Worm (Caenorhabditis elegans) whole organism, young adult: ENCODE measurements around the gene insc-1.

Source experiments
- B0035.1 ChIP-seq: sonication (generic microtip); optimal IDR thresholded peaks from 2 replicates; lab custom pipeline; 2016; ENCODE audit warnings: missing genetic modification characterization, mild to moderate bottlenecking, missing compliant biosample characterization, missing genotype, missing genetic modification reagents
- C06A6.2 ChIP-seq: fragments of 200-800 bp; sonication (Bioruptor generic); conservative IDR thresholded peaks from 2 replicates; pipeline ENCODE4 v1.3.6; 2022; ENCODE audit warnings: missing genetic modification characterization, missing compliant biosample characterization
- F37B4.10 ChIP-seq: fragments of 200-800 bp; sonication (Bioruptor generic); IDR thresholded peaks from 2 replicates; pipeline ENCODE4 v1.3.6; 2022; ENCODE audit warnings: missing genetic modification characterization, missing compliant biosample characterization
- F57A8.1 ChIP-seq: fragments of 200-800 bp; sonication (Bioruptor generic); optimal IDR thresholded peaks from 2 replicates; lab custom pipeline; 2018; ENCODE audit warnings: mild to moderate bottlenecking, missing genetic modification characterization, moderate library complexity, missing compliant biosample characterization
- F57C9.4 ChIP-seq: sonication (generic microtip); optimal IDR thresholded peaks from 2 replicates; lab custom pipeline; 2017; ENCODE audit warnings: mild to moderate bottlenecking, missing genetic modification characterization, missing compliant biosample characterization
- Y56A3A.18 ChIP-seq: fragments of 200-800 bp; sonication (Bioruptor generic); IDR thresholded peaks from 2 replicates; pipeline ENCODE4 v1.3.6; 2022; ENCODE audit warnings: missing genetic modification reagents, missing genetic modification characterization, missing compliant biosample characterization
- Y79H2A.3 ChIP-seq: fragments of 200-800 bp; sonication (Bioruptor generic); conservative IDR thresholded peaks from 2 replicates; pipeline ENCODE4 v1.3.6; 2022; ENCODE audit warnings: missing genetic modification reagents, missing genetic modification characterization, missing compliant biosample characterization
- ama-1 ChIP-seq, 3 experiments: fragments of 150-350 bp in 1 of 3; sonication (generic microtip) in 2 of 3; optimal IDR thresholded peaks; 2 replicates each; lab custom pipeline; 2014 to 2018; ENCODE audit warnings: missing biosample characterization in 2 of 3, missing genetic modification characterization in 2 of 3, missing genetic modification reagents in 2 of 3
- aptf-2 ChIP-seq: fragments of 200-800 bp; sonication (Bioruptor generic); conservative IDR thresholded peaks from 2 replicates; pipeline ENCODE4 v1.3.6; 2022; ENCODE audit warnings: missing genetic modification reagents, missing genetic modification characterization, missing compliant biosample characterization
- aptf-3 ChIP-seq: fragments of 200-800 bp; sonication (Bioruptor generic); IDR thresholded peaks from 2 replicates; pipeline ENCODE4 v1.3.6; 2022; ENCODE audit warnings: missing genetic modification characterization, missing compliant biosample characterization
- atf-7 ChIP-seq: sonication (generic microtip); optimal IDR thresholded peaks from 2 replicates; lab custom pipeline; 2017; ENCODE audit warnings: mild to moderate bottlenecking, missing genetic modification characterization, missing compliant biosample characterization
- attf-3 ChIP-seq: fragments of 200-800 bp; sonication (Bioruptor generic); conservative IDR thresholded peaks from 2 replicates; pipeline ENCODE4 v1.3.6; 2022; ENCODE audit warnings: missing genetic modification reagents, missing genetic modification characterization, missing compliant biosample characterization
- attf-5 ChIP-seq: fragments of 200-800 bp; sonication (Bioruptor generic); optimal IDR thresholded peaks from 2 replicates; lab custom pipeline; 2018; ENCODE audit warnings: mild to moderate bottlenecking, missing genetic modification characterization, missing compliant biosample characterization
- attf-6 ChIP-seq: fragments of 200-800 bp; sonication (Bioruptor generic); IDR thresholded peaks from 2 replicates; pipeline ENCODE4 v1.3.6; 2022; ENCODE audit warnings: missing genetic modification reagents, missing genetic modification characterization, missing compliant biosample characterization
- ceh-40 ChIP-seq: fragments of 200-800 bp; sonication (Bioruptor generic); IDR thresholded peaks from 2 replicates; pipeline ENCODE4 v1.3.6; 2022; ENCODE audit warnings: missing genetic modification characterization, missing compliant biosample characterization
- dpff-1 ChIP-seq: sonication (generic microtip); optimal IDR thresholded peaks from 2 replicates; lab custom pipeline; 2017; ENCODE audit warnings: mild to moderate bottlenecking, missing genetic modification characterization, missing compliant biosample characterization
- dpl-1 ChIP-seq: fragments of 150-350 bp; optimal IDR thresholded peaks from 2 replicates; lab custom pipeline; 2014; ENCODE audit warnings: missing biosample characterization, missing genetic modification reagents, missing genetic modification characterization
- ets-4 ChIP-seq: fragments of 200-800 bp; sonication (Bioruptor generic); optimal IDR thresholded peaks from 2 replicates; lab custom pipeline; 2018; ENCODE audit warnings: mild to moderate bottlenecking, missing genetic modification characterization, missing compliant biosample characterization
- fkh-3 ChIP-seq: sonication (generic microtip); optimal IDR thresholded peaks from 2 replicates; lab custom pipeline; 2016; ENCODE audit warnings: mild to moderate bottlenecking, missing genetic modification characterization, missing compliant biosample characterization
- lin-26 ChIP-seq: fragments of 200-800 bp; sonication (Bioruptor generic); IDR thresholded peaks from 2 replicates; pipeline ENCODE4 v1.3.6; 2022; ENCODE audit warnings: missing genetic modification reagents, missing genetic modification characterization, missing compliant biosample characterization
- lin-35 ChIP-seq, 3 experiments: fragments of 150-350 bp in 2 of 3; sonication (generic microtip) in 1 of 3; optimal IDR thresholded peaks; 2 replicates each; lab custom pipeline; 2014 to 2018; ENCODE audit warnings: missing biosample characterization in 3 of 3, missing genetic modification characterization in 3 of 3, missing genetic modification reagents in 3 of 3
- lir-1 ChIP-seq: fragments of 200-800 bp; sonication (Bioruptor generic); conservative IDR thresholded peaks from 2 replicates; pipeline ENCODE4 v1.3.6; 2022; ENCODE audit warnings: missing genetic modification reagents, missing genetic modification characterization, missing compliant biosample characterization
- lsl-1 ChIP-seq: fragments of 200-800 bp; sonication (Bioruptor generic); optimal IDR thresholded peaks from 2 replicates; lab custom pipeline; 2018; ENCODE audit warnings: mild to moderate bottlenecking, missing genetic modification characterization, moderate library complexity, missing compliant biosample characterization
- mes-4 ChIP-seq: sonication (generic microtip); optimal IDR thresholded peaks from 2 replicates; lab custom pipeline; 2016; ENCODE audit warnings: missing genotype, missing genetic modification characterization, missing compliant biosample characterization
- nfyb-1 ChIP-seq: fragments of 200-800 bp; sonication (Bioruptor generic); IDR thresholded peaks from 2 replicates; pipeline ENCODE4 v1.3.6; 2022; ENCODE audit warnings: missing genetic modification reagents, missing genetic modification characterization, missing compliant biosample characterization
- nhr-90 ChIP-seq: sonication (generic microtip); optimal IDR thresholded peaks from 2 replicates; lab custom pipeline; 2016; ENCODE audit warnings: missing genotype, mild to moderate bottlenecking, missing genetic modification characterization, missing compliant biosample characterization
- pbrm-1 ChIP-seq: fragments of 200-800 bp; sonication (Bioruptor generic); IDR thresholded peaks from 2 replicates; pipeline ENCODE4 v1.3.6; 2022; ENCODE audit warnings: missing genetic modification reagents, missing genetic modification characterization, missing compliant biosample characterization
- rec-8 ChIP-seq, 2 experiments: sonication (generic microtip); optimal IDR thresholded peaks; 2 replicates each; lab custom pipeline; 2016; ENCODE audit warnings: mild to moderate bottlenecking in 2 of 2, missing genetic modification characterization in 2 of 2, missing genetic modification reagents in 2 of 2, missing genotype in 2 of 2, missing biosample characterization in 1 of 2, missing compliant biosample characterization in 1 of 2, moderate library complexity in 1 of 2
- rpc-1 ChIP-seq, 2 experiments: fragments of 150-350 bp in 1 of 2; sonication (generic microtip) in 1 of 2; optimal IDR thresholded peaks; 2 replicates each; lab custom pipeline; 2014 to 2018; ENCODE audit warnings: missing biosample characterization in 1 of 2, missing genetic modification characterization in 1 of 2, missing genetic modification reagents in 1 of 2, missing genotype in 1 of 2
- somi-1 ChIP-seq: fragments of 200-800 bp; sonication (Bioruptor generic); optimal IDR thresholded peaks from 2 replicates; lab custom pipeline; 2018; ENCODE audit warnings: mild to moderate bottlenecking, missing genetic modification characterization, missing compliant biosample characterization
- sptf-2 ChIP-seq: fragments of 200-800 bp; sonication (Bioruptor generic); optimal IDR thresholded peaks from 2 replicates; lab custom pipeline; 2018; ENCODE audit warnings: mild to moderate bottlenecking, missing genetic modification characterization, missing compliant biosample characterization
- tbp1 ChIP-seq: fragments of 200-800 bp; sonication (Bioruptor generic); optimal IDR thresholded peaks from 2 replicates; lab custom pipeline; 2018; ENCODE audit warnings: mild to moderate bottlenecking, missing genetic modification characterization, missing compliant biosample characterization
- unc-62 ChIP-seq: fragments of 150-350 bp; optimal IDR thresholded peaks from 2 replicates; lab custom pipeline; 2014; ENCODE audit warnings: missing biosample characterization, missing genetic modification reagents, missing genetic modification characterization
- zfh-2 ChIP-seq: fragments of 200-800 bp; sonication (Bioruptor generic); conservative IDR thresholded peaks from 2 replicates; pipeline ENCODE4 v1.3.6; 2022; ENCODE audit warnings: missing genetic modification reagents, missing genetic modification characterization, missing compliant biosample characterization
- ztf-18 ChIP-seq: sonication (generic microtip); optimal IDR thresholded peaks from 2 replicates; lab custom pipeline; 2016; ENCODE audit warnings: missing genotype, mild to moderate bottlenecking, missing genetic modification characterization, missing compliant biosample characterization
- ztf-26 ChIP-seq: sonication (generic microtip); optimal IDR thresholded peaks from 2 replicates; lab custom pipeline; 2017; ENCODE audit warnings: missing genetic modification characterization, missing compliant biosample characterization
- ztf-6 ChIP-seq: fragments of 200-800 bp; sonication (Bioruptor generic); IDR thresholded peaks from 2 replicates; pipeline ENCODE4 v1.3.6; 2022; ENCODE audit warnings: missing genetic modification reagents, missing genetic modification characterization, missing compliant biosample characterization

Gene insc-1

DNA sequence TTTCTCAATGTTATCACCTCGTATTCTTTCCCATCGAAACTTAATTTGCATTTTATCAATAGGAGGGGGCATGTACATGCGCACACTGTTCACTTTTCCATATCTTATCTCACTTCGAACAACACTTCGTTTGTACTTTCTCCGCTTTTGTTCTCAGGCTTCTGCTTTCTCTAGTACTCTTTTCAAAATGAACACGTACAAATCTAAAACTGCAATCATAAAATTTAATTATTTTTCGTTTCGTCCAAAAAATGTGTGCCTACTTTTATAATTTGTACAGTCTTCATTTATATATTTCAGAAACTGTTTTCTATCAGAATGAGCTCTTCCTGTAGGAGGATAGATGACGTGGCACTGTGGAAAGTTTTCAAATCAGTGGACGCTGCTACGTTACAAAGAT is 40.0 kb downstream of the insc-1 start, which contains the start of gene C07D10.1:
Gene C07D10.1 (plus strand): TSS at position 301 of the 400 bp plus-strand sequence.
- TF ChIP-seq lin-26 (GFP tag; lab: Robert Waterston, UW) (no peak), ets-4 (GFP tag; lab: Kevin White, UChicago) (no peak)
- TF ChIP-seq, all 124 proteins: peak for 0

DNA sequence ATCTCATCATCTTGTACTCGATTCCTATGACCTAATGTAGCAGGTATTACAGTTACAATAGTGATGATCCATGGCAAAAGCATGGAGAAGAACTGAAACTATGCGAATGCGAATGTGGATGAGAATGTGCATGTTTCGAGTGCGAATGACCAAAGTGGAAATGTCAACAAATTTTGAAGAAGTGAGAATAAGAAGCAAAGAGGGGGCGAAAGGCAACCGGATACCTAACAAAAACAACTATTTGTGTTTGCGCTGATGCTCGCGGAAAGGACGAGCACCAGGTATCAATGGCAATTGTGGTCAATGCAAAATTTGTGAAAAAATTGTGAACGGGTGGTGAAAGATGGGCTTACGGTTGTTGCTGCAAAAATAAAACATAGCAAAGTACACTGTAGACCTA is 43.9 kb downstream of the insc-1 start, which contains the start of gene nas-7:
Gene nas-7 (minus strand): TSS at position 101 of the 400 bp plus-strand sequence.
- TF ChIP-seq tbp1 (GFP tag; lab: Kevin White, UChicago): no peak
- no peak for TF ChIP-seq aptf-2 (GFP tag; lab: Robert Waterston, UW)
- no peak for TF ChIP-seq somi-1
- TF ChIP-seq F57A8.1 (GFP tag; lab: Kevin White, UChicago): no peak
- no peak for TF ChIP-seq Y56A3A.18

DNA sequence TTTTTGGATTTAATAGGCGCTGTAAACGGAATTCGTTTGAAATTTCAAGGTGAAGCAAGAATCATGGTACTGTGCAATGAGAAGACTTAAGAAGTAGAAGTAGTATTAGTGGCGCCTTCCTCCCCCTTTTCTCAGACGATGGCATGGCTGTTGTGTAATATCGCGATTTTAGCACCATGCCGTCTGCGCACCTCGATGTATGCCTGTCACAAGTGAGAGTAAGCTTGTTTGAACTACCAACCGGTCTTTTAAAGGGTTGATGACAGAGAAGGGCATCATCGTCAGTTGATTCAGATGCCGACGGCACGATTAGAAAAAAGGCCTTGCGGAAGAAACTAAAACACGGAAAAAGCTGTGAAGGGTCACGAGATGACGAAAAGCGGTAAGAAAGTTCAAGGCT is 45.3 kb downstream of the insc-1 start:
- no peak for TF ChIP-seq attf-5
- TF ChIP-seq attf-3: no peak
- TF ChIP-seq Y79H2A.3 (GFP tag; lab: Robert Waterston, UW): no peak
- no peak for TF ChIP-seq dpff-1
- no peak for TF ChIP-seq rec-8 (tag; optimal IDR thresholded peaks at IDR 0.05; lab: Kevin White, UChicago)

DNA sequence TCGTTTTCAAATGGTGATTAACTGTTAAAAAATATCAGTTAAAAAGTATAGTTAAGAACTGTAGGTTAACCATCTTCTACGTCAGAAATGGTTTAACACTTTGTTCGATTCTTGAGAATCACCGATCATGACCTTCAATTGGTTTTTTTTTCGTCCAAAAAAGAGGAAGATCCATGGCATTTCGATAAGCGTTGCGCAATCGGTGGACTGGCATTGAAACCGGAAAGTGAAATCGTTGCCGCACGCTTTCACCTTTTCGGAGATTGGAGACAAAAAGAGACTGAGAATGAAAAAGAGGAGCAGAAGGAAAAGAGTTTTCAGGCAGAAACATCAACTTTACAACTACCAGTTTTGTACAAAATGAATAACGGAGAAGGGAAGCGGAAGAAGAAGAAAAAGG is 46.6 kb downstream of the insc-1 start:
- TF ChIP-seq lir-1 (GFP tag; lab: Robert Waterston, UW) (no peak), nhr-90 (tag; lab: Kevin White, UChicago) (no peak), ztf-18 (tag; lab: Kevin White, UChicago) (no peak), lin-35 (GFP tag; optimal IDR thresholded peaks at IDR 0.05; lab: Kevin White, UChicago) (no peak), pbrm-1 (GFP tag; lab: Robert Waterston, UW) (no peak), dpff-1 (no peak), fkh-3 (tag; lab: Kevin White, UChicago) (no peak), ztf-6 (GFP tag; lab: Robert Waterston, UW) (no peak), unc-62 (GFP tag; lab: Kevin White, UChicago) (no peak), attf-6 (GFP tag; lab: Robert Waterston, UW) (no peak), zfh-2 (GFP tag; lab: Robert Waterston, UW) (no peak), mes-4 (tag; lab: Kevin White, UChicago) (no peak), rpc-1 (optimal IDR thresholded peaks at IDR 0.05; lab: Kevin White, UChicago) (no peak), rpc-1 (tag; optimal IDR thresholded peaks at IDR 0.05; lab: Kevin White, UChicago) (no peak), sptf-2 (GFP tag; lab: Kevin White, UChicago) (no peak), atf-7 (tag; lab: Kevin White, UChicago) (no peak), ama-1 (optimal IDR thresholded peaks at IDR 0.05; lab: Kevin White, UChicago) (no peak), ama-1 (GFP tag; optimal IDR thresholded peaks at IDR 0.05; lab: Kevin White, UChicago) (no peak), B0035.1 (tag; lab: Kevin White, UChicago) (no peak)

DNA sequence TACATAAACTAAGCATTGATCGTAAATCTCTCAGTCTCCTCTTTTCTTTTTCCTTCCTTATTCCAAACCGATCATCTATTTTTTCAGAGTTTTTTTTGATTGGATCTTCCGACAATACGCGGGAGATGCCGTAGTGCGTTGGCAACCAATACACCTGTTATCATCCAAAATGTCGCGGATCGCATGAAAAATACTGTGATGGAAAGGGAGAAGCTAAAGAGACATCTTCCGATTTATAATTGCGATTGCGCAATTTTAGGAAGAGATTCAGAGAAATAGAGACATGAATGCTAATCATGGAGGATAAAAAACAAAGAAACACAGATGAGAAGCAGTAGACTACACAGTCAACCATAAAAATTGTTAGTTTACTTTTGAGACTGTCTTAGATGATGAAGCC is 47.7 kb downstream of the insc-1 start:
- TF ChIP-seq nfyb-1 (GFP tag; lab: Robert Waterston, UW): no peak
- no peak for TF ChIP-seq dpl-1 (GFP tag; lab: Kevin White, UChicago)
- TF ChIP-seq F57C9.4: no peak
- no peak for TF ChIP-seq ceh-40
- no peak for TF ChIP-seq ztf-26
- no peak for TF ChIP-seq F37B4.10 (GFP tag; lab: Robert Waterston, UW)
- TF ChIP-seq B0035.1 (tag; lab: Kevin White, UChicago): no peak
- TF ChIP-seq C06A6.2 (GFP tag; lab: Robert Waterston, UW): no peak
- TF ChIP-seq ztf-18 (tag; lab: Kevin White, UChicago): no peak
- TF ChIP-seq aptf-3 (GFP tag; lab: Robert Waterston, UW): no peak
- TF ChIP-seq lsl-1 (GFP tag; lab: Kevin White, UChicago): no peak
- TF ChIP-seq zfh-2 (GFP tag; lab: Robert Waterston, UW): no peak
